Worm (Caenorhabditis elegans): ENCODE measurements around the gene srz-71.

DNA sequence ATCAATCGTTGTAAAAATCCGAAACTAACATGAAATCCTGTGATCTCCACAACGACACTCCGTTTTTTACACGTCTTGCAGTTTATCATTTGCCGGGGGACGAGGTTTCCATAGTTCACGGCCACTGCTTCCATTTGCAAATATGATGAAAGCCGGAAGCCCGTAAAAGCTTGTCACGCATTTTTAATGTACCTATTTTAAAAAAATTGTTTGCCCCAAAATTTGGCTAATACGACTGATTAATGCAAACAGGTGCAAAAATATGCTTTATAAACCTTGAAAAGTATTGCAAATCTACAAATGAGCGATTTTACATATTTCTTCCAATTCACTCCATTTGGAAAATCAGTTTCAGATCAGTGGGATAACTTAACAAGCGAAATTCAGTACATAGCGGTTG lies 11.8 kb upstream of the srz-71 start, which contains the start of gene srz-61:
- TF ChIP-seq ztf-23 (GFP tag; IDR thresholded peaks at IDR 0.05) (no peak), tab-1 (GFP tag; IDR thresholded peaks at IDR 0.05) (no peak), ref-1 (GFP tag; conservative IDR thresholded peaks at IDR 0.05) (no peak), cog-1 (tag; optimal IDR thresholded peaks at IDR 0.05) (no peak), flt-1 (GFP tag; IDR thresholded peaks at IDR 0.05) (no peak), klf-2 (GFP tag; conservative IDR thresholded peaks at IDR 0.05) (no peak), ztf-29 (GFP tag; IDR thresholded peaks at IDR 0.05) (no peak)
